Fruit fly (Drosophila melanogaster) Kc167 (cell line): ENCODE data around the gene CG44005.

ENCODE experiments used
- Myc ChIP-seq: fragments of >200 bp; optimal IDR thresholded peaks from 2 replicates; lab custom pipeline; 2017; ENCODE audit warnings: missing external identifiers
- Sin3A ChIP-seq: fragments of >200 bp; optimal IDR thresholded peaks from 2 replicates; lab custom pipeline; 2018; ENCODE audit warnings: missing external identifiers
- h ChIP-seq: fragments of >200 bp; optimal IDR thresholded peaks from 3 replicates; lab custom pipeline; 2018; ENCODE audit warnings: missing external identifiers
- insv ChIP-seq: fragments of >200 bp; optimal IDR thresholded peaks from 3 replicates; lab custom pipeline; 2018; ENCODE audit warnings: missing external identifiers
- psq ChIP-seq: fragments of >200 bp; optimal IDR thresholded peaks from 2 replicates; lab custom pipeline; 2017; ENCODE audit warnings: missing external identifiers
- ttk ChIP-seq: sonication (Bioruptor generic); optimal IDR thresholded peaks from 2 replicates; lab custom pipeline; 2017; ENCODE audit warnings: missing external identifiers

Gene CG44005

DNA sequence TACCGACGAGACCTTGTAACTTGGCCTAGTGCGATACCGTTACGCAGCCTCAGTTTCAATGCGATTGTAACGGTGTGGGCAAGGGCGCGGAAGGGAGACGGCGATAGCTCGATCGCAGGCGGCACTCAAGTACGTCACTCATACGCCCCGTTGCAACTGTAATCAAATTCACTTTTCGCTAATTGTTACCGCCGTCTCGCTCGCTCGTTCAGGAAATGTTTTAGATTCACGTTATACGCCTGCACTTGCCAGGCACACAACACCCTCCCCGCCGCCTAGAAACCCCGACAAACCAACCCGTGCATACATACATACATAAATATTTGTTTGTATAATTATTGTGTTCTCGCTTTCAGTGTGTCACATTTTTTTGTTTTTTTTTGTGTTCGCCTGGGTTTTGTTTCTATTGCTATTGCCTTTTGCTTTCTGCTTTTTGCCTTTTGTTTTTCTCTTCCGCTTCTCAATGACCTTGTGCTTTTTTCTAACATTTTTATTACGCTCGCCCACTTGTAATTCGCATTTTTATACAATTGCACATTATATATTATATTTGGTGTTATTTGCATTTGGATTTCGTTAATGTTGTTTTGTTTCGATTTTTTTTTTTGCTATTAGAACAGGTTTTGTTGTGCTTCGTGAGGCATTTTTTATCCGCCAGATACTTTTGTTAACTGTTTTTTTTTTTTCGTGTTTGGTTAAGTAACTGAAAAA is 27.4 kb downstream of the CG44005 start:
- TF ChIP-seq Sin3A (no peak), insv (lab: Kevin White, UChicago) (no peak), psq (lab: Kevin White, UChicago) (no peak), h (lab: Kevin White, UChicago) (no peak), Myc (lab: Kevin White, UChicago) (no peak), ttk (lab: Kevin White, UChicago) (no peak)

DNA sequence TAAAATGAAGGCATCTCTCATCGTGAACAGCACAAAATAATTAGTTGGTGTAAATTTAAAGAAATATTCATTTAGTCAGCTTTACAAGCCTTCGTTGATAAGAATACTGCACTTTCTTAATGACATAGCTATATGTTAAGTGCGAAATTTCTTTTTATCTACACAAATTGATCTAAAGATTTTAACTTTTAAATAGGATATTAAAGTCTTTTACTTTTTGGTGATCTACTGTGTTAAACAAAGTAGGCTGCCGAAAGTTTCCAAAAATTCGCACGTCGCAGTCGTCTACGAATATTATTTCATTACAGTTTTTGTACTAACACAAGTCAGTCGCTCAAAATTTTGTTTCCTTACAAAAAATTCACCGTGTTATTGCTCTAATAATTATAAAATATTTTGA is 29.5 kb downstream of the CG44005 start, which contains the start of gene CG42393:
Gene CG42393, plus strand, starts transcription at position 301 of the 400 bp plus-strand sequence.
- TF ChIP-seq h (lab: Kevin White, UChicago) = no peak
- TF ChIP-seq Sin3A = no peak
- no peak for TF ChIP-seq psq (lab: Kevin White, UChicago)
- TF ChIP-seq insv (lab: Kevin White, UChicago) = no peak
- TF ChIP-seq ttk (lab: Kevin White, UChicago) = no peak
- no peak for TF ChIP-seq Myc (lab: Kevin White, UChicago)

dm6 chr3L:18040017-18040416 is 31.9 kb downstream of the CG44005 start, which contains the start of gene CG32192:
CG32192 (plus strand) TSS chr3L:18040317.
- TF ChIP-seq Myc (lab: Kevin White, UChicago) (no peak), ttk (lab: Kevin White, UChicago) (no peak), Sin3A (no peak), psq (lab: Kevin White, UChicago) (no peak), h (lab: Kevin White, UChicago) (no peak), insv (lab: Kevin White, UChicago) (no peak)

dm6 chr3L:18038122-18038762 is 33.7 kb downstream of the CG44005 start:
- TF ChIP-seq Sin3A = no peak
- no peak for TF ChIP-seq Myc (lab: Kevin White, UChicago)
- TF ChIP-seq h (lab: Kevin White, UChicago) = no peak
- no peak for TF ChIP-seq ttk (lab: Kevin White, UChicago)
- no peak for TF ChIP-seq insv (lab: Kevin White, UChicago)
- TF ChIP-seq psq (lab: Kevin White, UChicago) = no peak

DNA sequence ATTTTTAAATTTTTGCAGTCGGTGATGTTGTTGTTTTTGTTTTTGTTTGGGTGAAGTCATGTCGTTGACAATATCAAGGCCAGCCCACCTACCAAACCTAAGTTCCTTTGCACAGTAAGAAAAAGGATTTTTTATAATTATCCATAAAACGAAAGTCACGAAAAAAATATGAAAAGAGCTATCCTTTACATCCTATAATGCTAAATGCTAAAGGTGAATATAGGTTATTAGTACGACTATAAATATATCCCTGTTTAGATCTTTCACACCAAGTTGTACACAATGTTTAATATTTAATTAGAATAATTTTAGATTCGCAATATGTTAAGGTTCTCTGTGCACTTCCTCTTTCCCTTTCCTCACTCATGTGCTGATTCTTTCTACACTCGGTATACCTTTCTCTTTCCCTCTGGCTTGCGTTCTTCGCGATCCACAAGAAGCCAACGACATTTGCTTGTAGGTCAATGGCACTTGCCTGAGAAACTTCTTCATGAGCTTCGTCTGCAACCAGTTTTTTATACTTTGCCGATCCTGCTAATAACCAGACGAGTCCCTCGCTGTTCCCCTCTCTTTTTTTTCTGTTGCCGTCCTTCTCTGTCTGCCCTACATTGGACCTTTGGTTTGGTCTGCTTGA is 34.3 kb downstream of the CG44005 start:
- TF ChIP-seq insv (lab: Kevin White, UChicago) = no peak
- TF ChIP-seq psq (lab: Kevin White, UChicago) = no peak
- no peak for TF ChIP-seq Sin3A
- TF ChIP-seq Myc (lab: Kevin White, UChicago) = no peak
- no peak for TF ChIP-seq h (lab: Kevin White, UChicago)
- TF ChIP-seq ttk (lab: Kevin White, UChicago) = no peak

dm6 chr3L:18036995-18037394 is 34.9 kb downstream of the CG44005 start:
- no peak for TF ChIP-seq h (lab: Kevin White, UChicago)
- TF ChIP-seq Sin3A = no peak

DNA sequence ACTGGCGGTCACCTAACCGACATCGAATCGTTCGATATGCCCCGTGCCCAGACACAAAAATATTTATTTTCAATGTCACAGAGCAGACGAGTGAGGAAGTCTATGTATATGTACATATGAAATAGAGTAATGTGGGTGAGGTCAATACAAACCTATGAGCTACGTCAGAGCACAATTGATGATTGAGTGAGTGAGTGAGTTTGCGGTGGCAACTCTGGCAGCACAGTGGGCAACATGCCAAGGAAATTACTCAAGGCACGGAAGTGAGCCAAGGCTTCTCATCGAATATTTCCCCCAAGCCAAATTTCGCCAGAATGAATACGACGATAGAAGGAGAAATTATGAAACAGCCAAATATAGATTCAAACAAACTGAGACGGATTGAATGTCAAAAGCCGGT is 37.4 kb downstream of the CG44005 start:
- no peak for TF ChIP-seq insv (lab: Kevin White, UChicago)
- no peak for TF ChIP-seq psq (lab: Kevin White, UChicago)
- TF ChIP-seq ttk (lab: Kevin White, UChicago) = no peak
- TF ChIP-seq Sin3A = no peak
- TF ChIP-seq Myc (lab: Kevin White, UChicago) = no peak
- TF ChIP-seq h (lab: Kevin White, UChicago) = no peak

dm6 chr3L:18032478-18033343 is 39.2 kb downstream of the CG44005 start:
- TF ChIP-seq Sin3A (no peak), h (lab: Kevin White, UChicago) (no peak), psq (lab: Kevin White, UChicago) (no peak), Myc (lab: Kevin White, UChicago) (no peak), ttk (lab: Kevin White, UChicago) (no peak)

DNA sequence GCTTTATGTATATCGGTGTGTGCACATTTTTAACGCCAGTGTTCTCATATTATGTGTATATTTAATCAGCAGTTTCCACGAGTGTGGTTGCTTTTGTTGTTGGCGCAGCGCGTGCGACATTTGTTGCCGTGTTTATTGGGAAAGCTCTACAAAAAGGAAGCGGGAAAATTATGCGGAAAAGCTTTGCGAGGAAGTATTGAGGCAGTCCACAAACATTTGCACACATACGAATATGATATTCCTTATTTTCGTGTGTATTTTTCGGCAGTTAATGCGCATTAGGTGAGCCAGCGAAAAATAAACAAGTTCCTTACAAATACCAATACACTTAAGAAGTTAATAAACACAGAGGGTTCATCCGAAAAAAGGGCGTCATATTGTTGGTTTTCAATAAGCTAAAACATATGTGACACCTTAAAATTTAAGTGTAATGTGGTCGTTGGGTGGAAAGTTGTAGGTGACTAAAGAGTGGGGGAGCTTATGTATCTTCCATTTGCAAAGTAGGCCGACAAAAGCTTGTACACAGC is 41.6 kb downstream of the CG44005 start:
- no peak for TF ChIP-seq Sin3A
- TF ChIP-seq Myc (lab: Kevin White, UChicago) = no peak
- TF ChIP-seq insv (lab: Kevin White, UChicago) = no peak
- no peak for TF ChIP-seq psq (lab: Kevin White, UChicago)
- TF ChIP-seq h (lab: Kevin White, UChicago) = no peak
- TF ChIP-seq ttk (lab: Kevin White, UChicago) = no peak

DNA sequence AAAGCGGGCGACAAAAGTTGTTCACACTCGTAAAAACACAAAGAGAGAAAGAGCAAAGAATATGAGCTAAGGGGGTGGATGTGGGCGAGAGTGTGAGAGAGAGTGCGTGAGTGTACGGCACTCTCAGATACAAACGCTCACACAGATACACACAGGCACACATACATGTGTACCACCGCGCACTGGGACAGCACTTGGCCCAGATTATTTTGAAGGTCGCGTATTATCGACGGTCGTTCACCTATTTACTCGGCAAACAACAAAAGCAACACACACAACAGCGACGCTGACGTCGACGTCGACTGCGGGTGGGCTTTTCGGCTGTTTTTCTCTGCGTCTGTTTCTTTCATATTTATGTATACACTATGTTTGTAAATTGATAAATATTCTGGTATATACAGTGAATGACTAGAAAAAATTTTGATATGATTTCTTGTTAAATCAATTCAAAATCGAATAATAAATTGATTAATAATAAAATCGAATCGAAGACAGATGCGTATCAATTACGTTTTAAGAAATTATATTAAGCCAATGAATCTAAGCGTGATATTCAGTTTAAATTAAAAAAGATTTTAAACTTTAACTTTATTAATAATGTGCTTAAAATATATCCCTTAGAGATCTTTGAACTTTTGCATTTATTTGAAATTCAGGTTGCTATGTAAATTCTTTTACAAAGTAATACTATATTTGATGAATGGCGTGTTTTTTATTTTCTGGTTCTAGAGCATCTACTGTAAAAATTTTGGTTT is 42.2 kb downstream of the CG44005 start:
- TF ChIP-seq ttk (lab: Kevin White, UChicago) (no peak), Myc (lab: Kevin White, UChicago) (no peak), Sin3A (no peak), psq (lab: Kevin White, UChicago) (no peak), insv (lab: Kevin White, UChicago) (no peak), h (lab: Kevin White, UChicago) (no peak)
